Worm (Caenorhabditis elegans) whole organism, L4 larva: ENCODE measurements around the gene srlf-33.

Experiments
- F37D6.2 ChIP-seq: sonication (generic microtip); optimal IDR thresholded peaks from 2 replicates; lab custom pipeline; 2016; ENCODE audit warnings: mild to moderate bottlenecking, missing genetic modification characterization, missing compliant biosample characterization
- F44E2.7 ChIP-seq: fragments of 200-800 bp; sonication (Bioruptor generic); IDR thresholded peaks from 2 replicates; pipeline ENCODE4 v2.1.2; 2022; ENCODE audit warnings: missing genetic modification characterization, missing compliant biosample characterization
- R02D3.7 ChIP-seq: fragments of 150-350 bp; sonication (generic microtip); optimal IDR thresholded peaks from 3 replicates; lab custom pipeline; 2014; ENCODE audit warnings: missing biosample characterization, missing genetic modification characterization
- Y5F2A.4 ChIP-seq: fragments of 200-800 bp; sonication (Bioruptor generic); optimal IDR thresholded peaks from 2 replicates; lab custom pipeline; 2018; ENCODE audit warnings: mild to moderate bottlenecking, missing genetic modification characterization, missing compliant biosample characterization
- Y75B8A.6 ChIP-seq: fragments of 200-800 bp; sonication (Bioruptor generic); IDR thresholded peaks from 2 replicates; pipeline ENCODE4 v1.3.6; 2022; ENCODE audit warnings: missing genetic modification reagents, missing genetic modification characterization, missing compliant biosample characterization
- ZK337.2 ChIP-seq: fragments of 200-800 bp; sonication (Bioruptor generic); IDR thresholded peaks from 2 replicates; pipeline ENCODE4 v1.3.6; 2022; ENCODE audit warnings: missing genetic modification reagents, missing genetic modification characterization, missing compliant biosample characterization
- aha-1 ChIP-seq: fragments of 150-350 bp; peaks from one replicate; lab custom pipeline; 2014; ENCODE audit warnings: missing biosample characterization, missing genetic modification characterization
- ama-1 ChIP-seq: fragments of 150-350 bp; optimal IDR thresholded peaks from 2 replicates; lab custom pipeline; 2014; ENCODE audit warnings: inconsistent platforms, mixed read lengths
- arid-1 ChIP-seq: fragments of 200-800 bp; sonication (Bioruptor generic); conservative IDR thresholded peaks from 2 replicates; pipeline ENCODE4 v1.3.6; 2022; ENCODE audit warnings: missing genetic modification reagents, missing genetic modification characterization, missing compliant biosample characterization
- ceh-20 ChIP-seq: fragments of 200-800 bp; sonication (Bioruptor generic); IDR thresholded peaks from 2 replicates; pipeline ENCODE4 v1.3.6; 2022; ENCODE audit warnings: missing genetic modification reagents, missing genetic modification characterization, missing compliant biosample characterization
- ceh-44 ChIP-seq: fragments of 200-800 bp; sonication (Bioruptor generic); IDR thresholded peaks from 2 replicates; pipeline ENCODE4 v1.3.6; 2022; ENCODE audit warnings: missing genetic modification reagents, missing genetic modification characterization, missing compliant biosample characterization
- ceh-62 ChIP-seq: sonication (generic microtip); optimal IDR thresholded peaks from 2 replicates; lab custom pipeline; 2017; ENCODE audit warnings: missing biosample characterization, missing genetic modification characterization
- ceh-82 ChIP-seq: sonication (generic microtip); optimal IDR thresholded peaks from 2 replicates; lab custom pipeline; 2017; ENCODE audit warnings: missing biosample characterization, missing genetic modification characterization
- daf-16 ChIP-seq, 3 experiments: sonication (generic microtip); optimal IDR thresholded peaks; 2 replicates each; lab custom pipeline; 2016 to 2017; ENCODE audit warnings: missing genetic modification characterization in 3 of 3, missing genetic modification reagents in 3 of 3, mild to moderate bottlenecking in 2 of 3, missing compliant biosample characterization in 2 of 3, missing biosample characterization in 1 of 3, moderate library complexity in 1 of 3
- daf-19 ChIP-seq: fragments of 200-800 bp; sonication (Bioruptor generic); conservative IDR thresholded peaks from 2 replicates; pipeline ENCODE4 v1.3.6; 2022; ENCODE audit warnings: missing genetic modification characterization, missing compliant biosample characterization
- dmd-6 ChIP-seq: fragments of 200-800 bp; sonication (Bioruptor generic); IDR thresholded peaks from 2 replicates; pipeline ENCODE4 v1.3.6; 2022; ENCODE audit warnings: missing genetic modification reagents, missing genetic modification characterization, missing compliant biosample characterization
- dmd-8 ChIP-seq: fragments of 200-800 bp; sonication (Bioruptor generic); IDR thresholded peaks from 2 replicates; pipeline ENCODE4 v1.3.6; 2022; ENCODE audit warnings: missing genetic modification characterization, missing compliant biosample characterization
- duxl-1 ChIP-seq: sonication (generic microtip); optimal IDR thresholded peaks from 2 replicates; lab custom pipeline; 2016; ENCODE audit warnings: mild to moderate bottlenecking, missing genetic modification characterization, moderate library complexity, missing compliant biosample characterization; ENCODE audit not compliant: poor library complexity
- dve-1 ChIP-seq: sonication (generic microtip); optimal IDR thresholded peaks from 2 replicates; lab custom pipeline; 2017; ENCODE audit warnings: antibody characterized with exemption, mild to moderate bottlenecking, missing genetic modification characterization, missing compliant biosample characterization; ENCODE audit not compliant: insufficient read depth
- hif-1 ChIP-seq, 2 experiments: sonication (generic microtip); optimal IDR thresholded peaks; 2 replicates each; lab custom pipeline; 2016 to 2017; ENCODE audit warnings: missing compliant biosample characterization in 2 of 2, missing genetic modification characterization in 2 of 2, missing genetic modification reagents in 2 of 2, missing genotype in 2 of 2, mild to moderate bottlenecking in 1 of 2
- hlh-11 ChIP-seq: fragments of 200-800 bp; sonication (Bioruptor generic); optimal IDR thresholded peaks from 2 replicates; lab custom pipeline; 2018; ENCODE audit warnings: mild to moderate bottlenecking, missing genetic modification characterization, missing compliant biosample characterization
- hlh-30 ChIP-seq: sonication (generic microtip); optimal IDR thresholded peaks from 2 replicates; lab custom pipeline; 2017; ENCODE audit warnings: antibody characterized with exemption, mild to moderate bottlenecking, missing genetic modification characterization, missing compliant biosample characterization; ENCODE audit not compliant: insufficient read depth
- hmg-1.1 ChIP-seq: fragments of 200-800 bp; sonication (Bioruptor generic); IDR thresholded peaks from 2 replicates; pipeline ENCODE4 v1.3.6; 2022; ENCODE audit warnings: missing genetic modification reagents, missing genetic modification characterization, missing compliant biosample characterization
- lim-7 ChIP-seq: fragments of 200-800 bp; sonication (Bioruptor generic); IDR thresholded peaks from 2 replicates; pipeline ENCODE4 v1.3.6; 2022; ENCODE audit warnings: missing genetic modification characterization, missing compliant biosample characterization
- lsy-2 ChIP-seq, 2 experiments: fragments of 150-350 bp in 1 of 2; sonication (generic microtip) in 1 of 2; optimal IDR thresholded peaks; 2 replicates each; lab custom pipeline; 2014 to 2017; ENCODE audit warnings: missing biosample characterization in 2 of 2, missing genetic modification characterization in 2 of 2
- mdl-1 ChIP-seq, 2 experiments: fragments of 150-350 bp in 1 of 2; sonication (generic microtip) in 1 of 2; optimal IDR thresholded peaks; 2 replicates each; lab custom pipeline; 2014 to 2017; ENCODE audit warnings: missing biosample characterization in 2 of 2, missing genetic modification characterization in 2 of 2
- mes-2 ChIP-seq: sonication (generic microtip); optimal IDR thresholded peaks from 2 replicates; lab custom pipeline; 2016; ENCODE audit warnings: missing genotype, mild to moderate bottlenecking, missing genetic modification characterization, missing compliant biosample characterization; ENCODE audit not compliant: poor library complexity, severe bottlenecking
- nhr-10 ChIP-seq: fragments of 150-350 bp; optimal IDR thresholded peaks from 2 replicates; lab custom pipeline; 2014; ENCODE audit warnings: missing biosample characterization, missing genetic modification characterization
- nhr-102 ChIP-seq: sonication (generic microtip); optimal IDR thresholded peaks from 2 replicates; lab custom pipeline; 2016; ENCODE audit warnings: mild to moderate bottlenecking, missing genetic modification characterization, moderate library complexity, missing compliant biosample characterization
- nhr-28 ChIP-seq: fragments of 150-350 bp; optimal IDR thresholded peaks from 2 replicates; lab custom pipeline; 2014; ENCODE audit warnings: missing biosample characterization, missing genetic modification characterization
- nhr-48 ChIP-seq: sonication (generic microtip); optimal IDR thresholded peaks from 2 replicates; lab custom pipeline; 2016; ENCODE audit warnings: mild to moderate bottlenecking, missing genetic modification characterization, missing compliant biosample characterization
- nhr-6 ChIP-seq: fragments of 150-350 bp; optimal IDR thresholded peaks from 2 replicates; lab custom pipeline; 2014; ENCODE audit warnings: missing biosample characterization, missing genetic modification characterization
- nhr-76 ChIP-seq: fragments of 150-350 bp; optimal IDR thresholded peaks from 2 replicates; lab custom pipeline; 2014; ENCODE audit warnings: missing biosample characterization, missing genetic modification characterization
- pha-4 ChIP-seq, 2 experiments: fragments of 150-350 bp in 1 of 2; fragments of 200-800 bp in 1 of 2; sonication (Bioruptor generic) in 1 of 2; IDR thresholded peaks in 1 of 2; optimal IDR thresholded peaks in 1 of 2; 2 replicates each; pipeline versions ENCODE4 v1.3.6 to Lab custom; 2014 to 2022; ENCODE audit warnings: missing genetic modification characterization in 2 of 2, missing genetic modification reagents in 2 of 2, missing biosample characterization in 1 of 2, missing compliant biosample characterization in 1 of 2
- php-3 ChIP-seq: fragments of 200-800 bp; sonication (Bioruptor generic); IDR thresholded peaks from 2 replicates; pipeline ENCODE4 v1.3.6; 2022; ENCODE audit warnings: missing genetic modification reagents, missing genetic modification characterization, missing compliant biosample characterization
- pqm-1 ChIP-seq: sonication (generic microtip); optimal IDR thresholded peaks from 2 replicates; lab custom pipeline; 2017; ENCODE audit warnings: missing biosample characterization, missing genetic modification characterization
- rbr-2 ChIP-seq: sonication (generic microtip); optimal IDR thresholded peaks from 2 replicates; lab custom pipeline; 2016; ENCODE audit warnings: missing genotype, missing genetic modification characterization, missing compliant biosample characterization
- sdz-12 ChIP-seq: fragments of 200-800 bp; sonication (Bioruptor generic); optimal IDR thresholded peaks from 2 replicates; lab custom pipeline; 2018; ENCODE audit warnings: mild to moderate bottlenecking, missing genetic modification characterization, missing compliant biosample characterization
- snpc-1.2 ChIP-seq: fragments of 200-800 bp; sonication (Bioruptor generic); IDR thresholded peaks from 2 replicates; pipeline ENCODE4 v1.3.6; 2022; ENCODE audit warnings: missing genetic modification reagents, missing genetic modification characterization, missing compliant biosample characterization
- unc-130 ChIP-seq: sonication (generic microtip); optimal IDR thresholded peaks from 2 replicates; lab custom pipeline; 2016; ENCODE audit warnings: missing genetic modification reagents, missing genetic modification characterization, missing compliant biosample characterization
- unc-39 ChIP-seq: sonication (generic microtip); optimal IDR thresholded peaks from 2 replicates; lab custom pipeline; 2017; ENCODE audit warnings: missing biosample characterization, missing genetic modification characterization
- zfp-2 ChIP-seq: sonication (generic microtip); optimal IDR thresholded peaks from 2 replicates; lab custom pipeline; 2016; ENCODE audit warnings: mild to moderate bottlenecking, missing genetic modification characterization, missing compliant biosample characterization
- ztf-11 ChIP-seq: fragments of 150-350 bp; optimal IDR thresholded peaks from 2 replicates; lab custom pipeline; 2014; ENCODE audit warnings: missing biosample characterization, missing genetic modification characterization

srlf-33 gene

ce11 chrIV:11952612-11953299 lies 27.5 kb upstream of the srlf-33 start, which contains the start of gene gdh-1:
gdh-1 (plus strand) TSS chrIV:11953249.
- TF ChIP-seq dve-1 (tag; lab: Kevin White, UChicago) = peak; percentile 57
- peak; percentile 50 for TF ChIP-seq hmg-1.1 (GFP tag; lab: Robert Waterston, UW)
- no peak for TF ChIP-seq dmd-8 (GFP tag; lab: Robert Waterston, UW)
- TF ChIP-seq F44E2.7 (GFP tag; lab: Robert Waterston, UW) = no peak
- TF ChIP-seq mdl-1 (tag; optimal IDR thresholded peaks at IDR 0.05; lab: Kevin White, UChicago) = peak in 1 of 2 experiments; percentile 58
- TF ChIP-seq nhr-10 (tag; lab: Kevin White, UChicago) = no peak
- TF ChIP-seq daf-19 = no peak
- no peak for TF ChIP-seq F37D6.2 (tag; lab: Kevin White, UChicago)
- peak; percentile 24 for TF ChIP-seq hlh-30 (tag; lab: Kevin White, UChicago)
- TF ChIP-seq daf-16 (GFP tag; optimal IDR thresholded peaks at IDR 0.05; lab: Kevin White, UChicago) = no peak
- peak; percentile 60 for TF ChIP-seq daf-16 (tag; optimal IDR thresholded peaks at IDR 0.05; lab: Kevin White, UChicago)
- peak; percentile 5 for TF ChIP-seq pqm-1 (tag; lab: Kevin White, UChicago)
- no peak for TF ChIP-seq unc-39 (tag; lab: Kevin White, UChicago)
- TF ChIP-seq nhr-76 (tag; lab: Kevin White, UChicago) = no peak
- 0 out of 2 replicates have a peak, but pooled peaks have one; percentile 15 for TF ChIP-seq snpc-1.2 (GFP tag; lab: Robert Waterston, UW)
- TF ChIP-seq rbr-2 (tag; lab: Kevin White, UChicago) = no peak
- TF ChIP-seq dmd-6 (GFP tag; lab: Robert Waterston, UW) = peak; percentile 56
- peak; percentile 84 for TF ChIP-seq ama-1 (lab: Kevin White, UChicago)
- TF ChIP-seq ceh-62 (tag; lab: Kevin White, UChicago) = no peak
- no peak for TF ChIP-seq ZK337.2
- no peak for TF ChIP-seq ceh-82 (tag; lab: Kevin White, UChicago)
- no peak for TF ChIP-seq pha-4 (GFP tag; IDR thresholded peaks at IDR 0.05; lab: Robert Waterston, UW)
- peak; percentile 35 for TF ChIP-seq pha-4 (tag; optimal IDR thresholded peaks at IDR 0.05; lab: Kevin White, UChicago)
- TF ChIP-seq nhr-48 (tag; lab: Kevin White, UChicago) = no peak
- TF ChIP-seq lim-7 (GFP tag; lab: Robert Waterston, UW) = no peak
- no peak for TF ChIP-seq unc-130 (GFP tag; lab: Kevin White, UChicago)
- TF ChIP-seq Y5F2A.4 (GFP tag; lab: Kevin White, UChicago) = no peak
- TF ChIP-seq hif-1 (tag; optimal IDR thresholded peaks at IDR 0.05; lab: Kevin White, UChicago) = peak in 1 of 2 experiments; percentile 44
- TF ChIP-seq nhr-102 (tag; lab: Kevin White, UChicago) = no peak
- TF ChIP-seq Y75B8A.6 = no peak
- 0 out of 2 replicates have a peak, but pooled peaks have one; percentile 23 for TF ChIP-seq ceh-20
- TF ChIP-seq R02D3.7 = no peak
- no peak for TF ChIP-seq mes-2 (tag; lab: Kevin White, UChicago)
- TF ChIP-seq zfp-2 (tag; lab: Kevin White, UChicago) = no peak
- peak in 1 of 2 experiments; percentile 56 for TF ChIP-seq lsy-2 (tag; optimal IDR thresholded peaks at IDR 0.05; lab: Kevin White, UChicago)
- TF ChIP-seq duxl-1 (tag; lab: Kevin White, UChicago) = no peak
- TF ChIP-seq ztf-11 (tag; lab: Kevin White, UChicago) = no peak
- TF ChIP-seq nhr-28 = peak; percentile 74
- no peak for TF ChIP-seq php-3 (GFP tag; lab: Robert Waterston, UW)
- no peak for TF ChIP-seq arid-1 (GFP tag; lab: Robert Waterston, UW)
- peak; percentile 93 for TF ChIP-seq aha-1 (tag; lab: Kevin White, UChicago)
- peak; percentile 66 for TF ChIP-seq hlh-11
- TF ChIP-seq nhr-6 (tag; lab: Kevin White, UChicago) = no peak
- no peak for TF ChIP-seq ceh-44 (GFP tag; lab: Robert Waterston, UW)
- no peak for TF ChIP-seq sdz-12
